Worm (Caenorhabditis elegans) whole organism, L2 larva: ENCODE data around the gene C31H1.5.

Experiments used
- C34F6.9 ChIP-seq: fragments of 150-350 bp; optimal IDR thresholded peaks from 2 replicates; lab custom pipeline; 2014; ENCODE audit warnings: missing biosample characterization, missing genetic modification characterization
- Y55F3AM.14 ChIP-seq: fragments of 200-800 bp; sonication (Bioruptor generic); optimal IDR thresholded peaks from 2 replicates; lab custom pipeline; 2018; ENCODE audit warnings: mild to moderate bottlenecking, missing genetic modification characterization, missing compliant biosample characterization
- ZK546.5 ChIP-seq: sonication (generic microtip); optimal IDR thresholded peaks from 2 replicates; lab custom pipeline; 2017; ENCODE audit warnings: missing biosample characterization, missing genetic modification characterization
- alr-1 ChIP-seq: fragments of 150-350 bp; optimal IDR thresholded peaks from 2 replicates; lab custom pipeline; 2014; ENCODE audit warnings: missing biosample characterization, missing genetic modification characterization
- aly-2 ChIP-seq: fragments of 150-350 bp; optimal IDR thresholded peaks from 2 replicates; lab custom pipeline; 2014; ENCODE audit warnings: missing biosample characterization, missing genetic modification characterization
- ama-1 ChIP-seq: fragments of 150-350 bp; optimal IDR thresholded peaks from 2 replicates; lab custom pipeline; 2018; ENCODE audit warnings: inconsistent platforms
- blmp-1 ChIP-seq: sonication (generic microtip); optimal IDR thresholded peaks from 2 replicates; lab custom pipeline; 2017; ENCODE audit warnings: missing genetic modification characterization, mild to moderate bottlenecking, missing compliant biosample characterization, antibody characterized with exemption, moderate library complexity; ENCODE audit not compliant: insufficient read depth
- ceh-16 ChIP-seq: fragments of 150-350 bp; optimal IDR thresholded peaks from 2 replicates; lab custom pipeline; 2014; ENCODE audit warnings: missing biosample characterization, missing genetic modification characterization
- ceh-82 ChIP-seq: fragments of 150-350 bp; optimal IDR thresholded peaks from 2 replicates; lab custom pipeline; 2014; ENCODE audit warnings: missing biosample characterization, missing genetic modification characterization
- crh-2 ChIP-seq: sonication (generic microtip); optimal IDR thresholded peaks from 2 replicates; lab custom pipeline; 2017; ENCODE audit warnings: missing biosample characterization, missing genetic modification characterization
- egl-27 ChIP-seq: sonication (generic microtip); optimal IDR thresholded peaks from 3 replicates; lab custom pipeline; 2017; ENCODE audit warnings: missing biosample characterization, missing genetic modification reagents, missing genetic modification characterization
- elt-1 ChIP-seq: fragments of 150-350 bp; optimal IDR thresholded peaks from 2 replicates; lab custom pipeline; 2014; ENCODE audit warnings: missing biosample characterization, missing genetic modification characterization
- elt-3 ChIP-seq: sonication (generic microtip); optimal IDR thresholded peaks from 2 replicates; lab custom pipeline; 2017; ENCODE audit warnings: missing biosample characterization, missing genetic modification characterization
- fos-1 ChIP-seq: fragments of 150-350 bp; optimal IDR thresholded peaks from 2 replicates; lab custom pipeline; 2014; ENCODE audit warnings: missing biosample characterization, missing genetic modification characterization
- gmeb-1 ChIP-seq: fragments of 150-350 bp; optimal IDR thresholded peaks from 2 replicates; lab custom pipeline; 2014; ENCODE audit warnings: missing biosample characterization, missing genetic modification characterization
- lin-11 ChIP-seq: fragments of 150-350 bp; sonication (generic microtip); optimal IDR thresholded peaks from 2 replicates; lab custom pipeline; 2014; ENCODE audit warnings: missing biosample characterization, missing genetic modification characterization, inconsistent platforms, mixed read lengths
- lin-13 ChIP-seq: fragments of 150-350 bp; optimal IDR thresholded peaks from 2 replicates; lab custom pipeline; 2014; ENCODE audit warnings: missing biosample characterization, missing genetic modification reagents, missing genetic modification characterization
- lin-39 ChIP-seq: fragments of 150-350 bp; optimal IDR thresholded peaks from 2 replicates; lab custom pipeline; 2014; ENCODE audit warnings: missing biosample characterization, missing genetic modification reagents, missing genetic modification characterization
- lsy-2 ChIP-seq, 2 experiments: fragments of 150-350 bp in 1 of 2; sonication (generic microtip) in 1 of 2; optimal IDR thresholded peaks; 2 replicates each; lab custom pipeline; 2014 to 2017; ENCODE audit warnings: missing biosample characterization in 2 of 2, missing genetic modification characterization in 2 of 2
- mab-5 ChIP-seq: fragments of 150-350 bp; optimal IDR thresholded peaks from 2 replicates; lab custom pipeline; 2014; ENCODE audit warnings: missing biosample characterization, missing genetic modification characterization
- mbf-1 ChIP-seq: sonication (generic microtip); optimal IDR thresholded peaks from 2 replicates; lab custom pipeline; 2017; ENCODE audit warnings: missing biosample characterization, missing genetic modification characterization
- mdl-1 ChIP-seq, 2 experiments: fragments of 150-350 bp in 1 of 2; sonication (generic microtip) in 1 of 2; optimal IDR thresholded peaks; 2 replicates each; lab custom pipeline; 2017; ENCODE audit warnings: missing biosample characterization in 2 of 2, missing genetic modification characterization in 2 of 2
- nhr-10 ChIP-seq: sonication (generic microtip); optimal IDR thresholded peaks from 2 replicates; lab custom pipeline; 2017; ENCODE audit warnings: missing biosample characterization, missing genetic modification characterization
- nhr-11 ChIP-seq: fragments of 150-350 bp; optimal IDR thresholded peaks from 2 replicates; lab custom pipeline; 2014; ENCODE audit warnings: missing biosample characterization, missing genetic modification characterization
- nhr-12 ChIP-seq: fragments of 150-350 bp; optimal IDR thresholded peaks from 2 replicates; lab custom pipeline; 2014; ENCODE audit warnings: missing biosample characterization, missing genetic modification characterization
- nhr-129 ChIP-seq: fragments of 150-350 bp; optimal IDR thresholded peaks from 2 replicates; lab custom pipeline; 2014; ENCODE audit warnings: missing biosample characterization, missing genetic modification characterization
- nhr-21 ChIP-seq: fragments of 150-350 bp; optimal IDR thresholded peaks from 2 replicates; lab custom pipeline; 2014; ENCODE audit warnings: missing biosample characterization, missing genetic modification characterization
- nhr-6 ChIP-seq: fragments of 150-350 bp; optimal IDR thresholded peaks from 2 replicates; lab custom pipeline; 2014; ENCODE audit warnings: missing biosample characterization, missing genetic modification characterization
- nhr-77 ChIP-seq: fragments of 150-350 bp; optimal IDR thresholded peaks from 2 replicates; lab custom pipeline; 2014; ENCODE audit warnings: missing biosample characterization, missing genetic modification characterization
- peb-1 ChIP-seq: fragments of 150-350 bp; optimal IDR thresholded peaks from 2 replicates; lab custom pipeline; 2014; ENCODE audit warnings: missing biosample characterization, missing genetic modification characterization
- sem-4 ChIP-seq: fragments of 150-350 bp; optimal IDR thresholded peaks from 2 replicates; lab custom pipeline; 2014; ENCODE audit warnings: missing biosample characterization, missing genetic modification reagents, missing genetic modification characterization
- skn-1 ChIP-seq: sonication (generic microtip); optimal IDR thresholded peaks from 2 replicates; lab custom pipeline; 2017; ENCODE audit warnings: missing biosample characterization, missing genetic modification characterization
- sma-9 ChIP-seq, 2 experiments: fragments of 150-350 bp in 1 of 2; sonication (generic microtip) in 1 of 2; optimal IDR thresholded peaks; 2 replicates each; lab custom pipeline; 2014 to 2016; ENCODE audit warnings: missing genetic modification characterization in 2 of 2, mild to moderate bottlenecking in 1 of 2, missing biosample characterization in 1 of 2, missing compliant biosample characterization in 1 of 2, missing genetic modification reagents in 1 of 2, moderate library complexity in 1 of 2
- snpc-4 ChIP-seq: fragments of 150-350 bp; optimal IDR thresholded peaks from 2 replicates; lab custom pipeline; 2014; ENCODE audit warnings: missing biosample characterization, missing genetic modification characterization
- unc-55 ChIP-seq: fragments of 150-350 bp; sonication (generic microtip); optimal IDR thresholded peaks from 3 replicates; lab custom pipeline; 2014; ENCODE audit warnings: missing biosample characterization, missing genetic modification reagents, missing genetic modification characterization
- unc-62 ChIP-seq: fragments of 150-350 bp; optimal IDR thresholded peaks from 2 replicates; lab custom pipeline; 2014; ENCODE audit warnings: missing biosample characterization, missing genetic modification reagents, missing genetic modification characterization
- zag-1 ChIP-seq: fragments of 150-350 bp; optimal IDR thresholded peaks from 2 replicates; lab custom pipeline; 2014; ENCODE audit warnings: missing biosample characterization, missing genetic modification characterization
- ztf-1 ChIP-seq: fragments of 200-800 bp; sonication (Bioruptor generic); conservative IDR thresholded peaks from 2 replicates; pipeline ENCODE4 v1.3.6; 2022; ENCODE audit warnings: missing genetic modification characterization, missing compliant biosample characterization
- ztf-4 ChIP-seq: fragments of 150-350 bp; optimal IDR thresholded peaks from 2 replicates; lab custom pipeline; 2014; ENCODE audit warnings: missing biosample characterization, missing genetic modification characterization

The C31H1.5 gene

DNA sequence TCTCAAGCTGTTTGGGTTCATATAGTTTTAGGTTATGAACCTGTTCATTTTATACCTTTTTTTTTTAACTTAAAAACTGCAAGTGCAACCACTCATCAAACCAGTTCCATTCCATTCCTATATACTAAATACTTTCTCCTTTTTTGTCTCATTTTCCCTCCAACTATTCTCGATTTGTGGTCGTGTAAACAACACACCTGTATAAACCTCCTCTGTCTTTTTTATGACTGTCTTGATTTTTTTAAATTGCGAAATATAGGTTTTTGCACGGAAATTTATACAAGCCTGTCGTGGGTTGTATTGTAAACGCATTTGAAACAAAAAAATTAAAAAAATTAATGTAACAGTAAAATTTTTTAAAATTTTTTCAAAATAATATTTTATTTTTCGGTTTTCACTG is 19.9 kb upstream of the C31H1.5 start:
- TF ChIP-seq peb-1: no peak

DNA sequence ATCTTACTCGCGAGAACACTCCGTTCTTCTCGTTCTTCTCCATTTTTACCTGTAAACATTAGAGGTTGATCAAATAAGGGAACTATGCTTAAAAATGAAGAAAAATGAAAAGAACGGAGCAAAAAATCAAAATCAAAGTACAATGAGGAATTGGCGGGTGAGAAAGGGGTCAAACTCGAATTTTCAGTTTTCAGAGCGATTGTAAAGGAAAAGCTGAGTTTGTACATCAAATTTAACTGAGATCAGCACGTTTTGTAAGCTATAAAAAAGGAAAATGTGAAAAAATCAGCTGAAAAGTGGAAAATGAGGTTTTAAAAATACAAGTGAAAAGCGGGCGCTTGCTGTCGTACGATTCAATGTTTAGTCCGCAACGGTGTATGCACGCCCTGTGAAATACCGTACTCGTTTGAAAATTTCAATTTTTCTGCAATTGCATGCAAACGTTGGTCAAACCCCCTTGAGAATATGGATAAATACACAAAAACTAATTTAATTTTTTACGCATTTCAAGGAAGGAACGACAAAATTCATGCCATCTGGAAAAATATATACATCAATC is 17.6 kb upstream of the C31H1.5 start, which contains the start of gene oops-1:
oops-1 (minus strand) TSS at position 51 of the 559 bp plus-strand sequence.
- TF ChIP-seq nhr-10: no peak
- no peak for TF ChIP-seq ztf-1 (GFP tag; lab: Robert Waterston, UW)
- no peak for TF ChIP-seq lin-13 (GFP tag; lab: Kevin White, UChicago)
- TF ChIP-seq elt-3: no peak
- no peak for TF ChIP-seq ZK546.5 (tag; lab: Kevin White, UChicago)
- TF ChIP-seq blmp-1 (tag; lab: Kevin White, UChicago): no peak
- TF ChIP-seq ama-1: no peak
- TF ChIP-seq nhr-129: no peak
- no peak for TF ChIP-seq unc-55 (GFP tag; lab: Kevin White, UChicago)
- no peak for TF ChIP-seq ceh-82
- no peak for TF ChIP-seq nhr-21
- no peak for TF ChIP-seq nhr-12 (tag; lab: Kevin White, UChicago)

DNA sequence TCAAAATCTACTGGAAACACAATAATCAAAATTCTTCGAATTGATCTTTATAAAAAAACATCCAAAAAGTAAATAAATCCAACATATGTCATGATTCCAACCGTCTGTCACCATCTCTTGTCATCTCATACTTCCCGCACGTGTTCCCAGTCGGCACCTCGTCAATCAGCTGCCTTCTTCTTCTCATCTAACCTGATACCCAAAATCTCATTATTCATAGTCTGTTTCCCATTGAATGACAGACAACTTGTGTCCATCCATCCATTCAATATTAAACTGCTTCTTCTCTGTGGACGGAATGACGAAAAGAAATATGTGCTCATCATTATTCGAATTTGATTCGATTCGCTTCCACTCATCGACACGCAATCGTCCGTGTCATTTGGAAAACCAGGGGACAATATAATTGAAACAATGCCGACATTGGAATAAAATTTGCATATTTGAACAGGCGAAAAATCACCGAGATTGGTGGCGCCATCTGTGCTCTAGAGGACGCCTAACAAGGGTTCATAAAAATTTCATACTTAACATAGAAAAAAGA is 14.6 kb upstream of the C31H1.5 start:
- TF ChIP-seq lin-13 (GFP tag; lab: Kevin White, UChicago) (no peak), lin-39 (peak; percentile 36), ama-1 (no peak), zag-1 (no peak), mbf-1 (tag; lab: Kevin White, UChicago) (no peak), skn-1 (no peak)
- TF ChIP-seq, all 48 proteins: peak for 1

DNA sequence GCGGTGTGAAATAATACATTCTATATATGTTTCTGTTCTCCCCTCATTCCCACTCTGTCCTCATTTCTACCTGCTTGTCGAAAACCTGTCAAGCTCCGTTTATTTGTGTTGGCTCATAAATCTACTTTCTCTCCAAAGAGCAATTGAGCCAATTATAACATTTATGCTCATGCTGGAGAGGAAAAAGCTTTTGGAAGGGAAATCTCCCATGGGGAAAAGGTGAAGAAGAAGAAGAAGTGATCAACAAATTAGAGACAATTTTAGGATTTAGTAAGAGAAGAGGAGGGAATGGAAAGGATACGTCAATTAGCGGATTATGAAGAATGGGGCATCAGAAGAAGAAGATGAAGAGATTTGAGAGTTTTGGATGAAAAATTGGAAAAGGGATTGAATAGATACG is 13.1 kb upstream of the C31H1.5 start:
- TF ChIP-seq nhr-12 (tag; lab: Kevin White, UChicago) (no peak), elt-3 (no peak), aly-2 (tag; lab: Kevin White, UChicago) (no peak), sem-4 (tag; lab: Kevin White, UChicago) (no peak), gmeb-1 (tag; lab: Kevin White, UChicago) (no peak)

DNA sequence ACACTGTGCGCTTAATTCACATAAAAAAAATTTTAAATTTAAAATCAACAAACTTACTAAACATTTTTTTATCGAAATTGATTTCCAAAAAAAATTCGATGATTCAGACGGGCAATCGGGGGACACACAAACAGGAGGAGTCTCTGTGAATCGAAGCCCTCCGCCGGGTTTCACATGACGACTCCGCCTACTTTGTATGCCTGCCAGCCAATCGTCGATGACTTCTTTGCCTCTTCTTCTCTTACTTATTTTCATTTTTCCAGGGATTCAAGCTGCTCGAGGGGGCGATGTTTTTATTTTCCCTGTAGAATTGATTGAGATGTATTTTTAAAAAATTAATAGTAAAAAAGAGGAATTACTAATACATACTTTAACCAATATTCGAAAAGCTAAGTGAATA is 10.3 kb upstream of the C31H1.5 start, which contains the start of gene lntl-1:
lntl-1 (minus strand) TSS at position 185 of the 400 bp plus-strand sequence.
- TF ChIP-seq unc-55 (GFP tag; lab: Kevin White, UChicago): peak; percentile 18
- no peak for TF ChIP-seq Y55F3AM.14
- peak in 1 of 2 experiments; percentile 57 for TF ChIP-seq lsy-2 (tag; optimal IDR thresholded peaks at IDR 0.05; lab: Kevin White, UChicago)
- TF ChIP-seq, all 48 proteins: peak for 2

DNA sequence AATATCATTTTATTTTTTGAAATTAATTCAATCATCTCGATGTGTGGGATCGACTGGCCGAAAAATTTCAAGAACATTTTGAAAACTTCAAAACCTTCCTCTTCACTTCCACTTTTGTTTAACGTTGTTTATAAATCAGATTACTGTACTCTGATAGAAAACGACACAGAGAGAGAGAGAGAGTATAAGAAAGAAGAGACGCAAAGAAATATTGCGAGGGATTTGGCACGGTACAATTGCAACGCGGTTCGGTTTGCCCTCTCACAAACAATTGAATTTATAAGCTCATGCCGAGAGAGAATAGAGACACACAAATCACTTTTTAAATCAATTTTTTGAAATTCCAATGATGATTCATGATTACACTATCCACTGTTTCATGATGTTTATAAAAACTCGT is 9.8 kb upstream of the C31H1.5 start:
- no peak for TF ChIP-seq C34F6.9
- TF ChIP-seq nhr-10: no peak
- TF ChIP-seq alr-1 (tag; lab: Kevin White, UChicago): no peak
- TF ChIP-seq sma-9 (GFP tag; optimal IDR thresholded peaks at IDR 0.05; lab: Kevin White, UChicago): no peak
- no peak for TF ChIP-seq sma-9 (tag; optimal IDR thresholded peaks at IDR 0.05; lab: Kevin White, UChicago)
- TF ChIP-seq elt-3: no peak
- TF ChIP-seq unc-62 (GFP tag; lab: Kevin White, UChicago): no peak
- no peak for TF ChIP-seq elt-1
- TF ChIP-seq unc-55 (GFP tag; lab: Kevin White, UChicago): no peak

DNA sequence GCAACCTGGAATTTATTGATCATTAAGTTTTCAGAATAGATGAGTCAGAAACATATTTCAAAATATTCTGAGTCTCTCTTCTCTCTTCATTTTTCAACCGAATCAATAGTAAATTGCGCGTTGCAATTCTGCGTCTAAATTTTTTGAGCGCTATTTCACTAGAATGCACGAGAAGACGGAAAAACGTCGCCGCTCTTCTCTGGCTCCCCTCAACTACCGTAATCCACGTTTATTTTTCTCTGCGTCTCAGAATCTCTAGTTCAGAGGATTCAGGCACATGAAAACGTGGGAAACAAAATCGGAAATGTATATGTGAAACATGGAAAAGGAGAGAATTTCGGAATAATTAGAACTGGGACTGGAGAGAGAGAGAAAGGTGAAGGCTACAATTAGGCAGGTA is 8.9 kb upstream of the C31H1.5 start:
- TF ChIP-seq nhr-21: no peak
- TF ChIP-seq snpc-4 (tag; lab: Kevin White, UChicago): no peak
- TF ChIP-seq lin-13 (GFP tag; lab: Kevin White, UChicago): peak; percentile 7
- TF ChIP-seq nhr-129: peak; percentile 80
- no peak for TF ChIP-seq gmeb-1 (tag; lab: Kevin White, UChicago)
- peak; percentile 47 for TF ChIP-seq ama-1
- peak; percentile 33 for TF ChIP-seq zag-1
- TF ChIP-seq unc-62 (GFP tag; lab: Kevin White, UChicago): no peak
- peak; percentile 25 for TF ChIP-seq ztf-4 (tag; lab: Kevin White, UChicago)
- no peak for TF ChIP-seq ceh-16 (tag; lab: Kevin White, UChicago)
- TF ChIP-seq elt-1: no peak
- TF ChIP-seq nhr-77 (tag; lab: Kevin White, UChicago): no peak
- TF ChIP-seq nhr-11 (tag; lab: Kevin White, UChicago): no peak
- TF ChIP-seq mbf-1 (tag; lab: Kevin White, UChicago): no peak
- peak; percentile 58 for TF ChIP-seq lin-11 (tag; lab: Kevin White, UChicago)
- peak; percentile 79 to 95 for TF ChIP-seq lsy-2 (tag; optimal IDR thresholded peaks at IDR 0.05; lab: Kevin White, UChicago)
- TF ChIP-seq nhr-6 (tag; lab: Kevin White, UChicago): peak; percentile 61
- TF ChIP-seq mdl-1 (tag; optimal IDR thresholded peaks at IDR 0.05; lab: Kevin White, UChicago): peak in 1 of 2 experiments; percentile 52
- peak; percentile 83 for TF ChIP-seq unc-55 (GFP tag; lab: Kevin White, UChicago)
- TF ChIP-seq lin-39: no peak
- peak; percentile 74 for TF ChIP-seq crh-2 (tag; lab: Kevin White, UChicago)
- TF ChIP-seq mab-5 (tag; lab: Kevin White, UChicago): peak; percentile 4
- TF ChIP-seq egl-27: peak; percentile 38
- peak; percentile 77 for TF ChIP-seq C34F6.9
- no peak for TF ChIP-seq peb-1
- TF ChIP-seq Y55F3AM.14: no peak
- TF ChIP-seq fos-1: peak; percentile 4
